Worm (Caenorhabditis elegans) whole organism, L1 larva: ENCODE data around the gene F43C11.8.

Experiments
- ama-1 ChIP-seq: fragments of 150-350 bp; optimal IDR thresholded peaks from 2 replicates; lab custom pipeline; 2014
- dpl-1 ChIP-seq, 3 experiments: fragments of 150-350 bp in 2 of 3; sonication (generic microtip) in 1 of 3; optimal IDR thresholded peaks; 2 replicates each; lab custom pipeline; 2014 to 2017; ENCODE audit warnings: missing biosample characterization in 3 of 3, missing genetic modification characterization in 3 of 3, missing genetic modification reagents in 3 of 3
- nhr-90 ChIP-seq: sonication (generic microtip); optimal IDR thresholded peaks from 2 replicates; lab custom pipeline; 2016; ENCODE audit warnings: mild to moderate bottlenecking, missing genetic modification characterization, missing compliant biosample characterization; ENCODE audit not compliant: poor library complexity
- pag-3 ChIP-seq: sonication (generic microtip); optimal IDR thresholded peaks from 2 replicates; lab custom pipeline; 2017; ENCODE audit warnings: missing genetic modification characterization, mild to moderate bottlenecking, missing compliant biosample characterization, antibody characterized with exemption, borderline replicate concordance; ENCODE audit not compliant: insufficient read depth

ce11 chrII:2336177-2336576, 3.9 kb downstream of the F43C11.8 start:
- TF ChIP-seq nhr-90 (tag; lab: Kevin White, UChicago) (no peak), ama-1 (lab: Kevin White, UChicago) (no peak), pag-3 (no peak), dpl-1 (GFP tag; optimal IDR thresholded peaks at IDR 0.05; lab: Kevin White, UChicago) (no peak)
